Worm (Caenorhabditis elegans) whole organism, L2 larva: Measurements from ENCODE around the gene ZK938.10.

Source experiments
- C34F6.9 ChIP-seq: fragments of 150-350 bp; optimal IDR thresholded peaks from 2 replicates; lab custom pipeline; 2014; ENCODE audit warnings: missing biosample characterization, missing genetic modification characterization
- F13H6.1 ChIP-seq: sonication (generic microtip); optimal IDR thresholded peaks from 2 replicates; lab custom pipeline; 2016; ENCODE audit warnings: missing genetic modification characterization, missing compliant biosample characterization
- Y55F3AM.14 ChIP-seq: fragments of 200-800 bp; sonication (Bioruptor generic); optimal IDR thresholded peaks from 2 replicates; lab custom pipeline; 2018; ENCODE audit warnings: mild to moderate bottlenecking, missing genetic modification characterization, missing compliant biosample characterization
- ZK546.5 ChIP-seq: sonication (generic microtip); optimal IDR thresholded peaks from 2 replicates; lab custom pipeline; 2017; ENCODE audit warnings: missing biosample characterization, missing genetic modification characterization
- aly-2 ChIP-seq: fragments of 150-350 bp; optimal IDR thresholded peaks from 2 replicates; lab custom pipeline; 2014; ENCODE audit warnings: missing biosample characterization, missing genetic modification characterization
- ama-1 ChIP-seq: fragments of 150-350 bp; optimal IDR thresholded peaks from 2 replicates; lab custom pipeline; 2018; ENCODE audit warnings: inconsistent platforms
- blmp-1 ChIP-seq: sonication (generic microtip); optimal IDR thresholded peaks from 2 replicates; lab custom pipeline; 2017; ENCODE audit warnings: missing genetic modification characterization, mild to moderate bottlenecking, missing compliant biosample characterization, antibody characterized with exemption, moderate library complexity; ENCODE audit not compliant: insufficient read depth
- ceh-16 ChIP-seq: fragments of 150-350 bp; optimal IDR thresholded peaks from 2 replicates; lab custom pipeline; 2014; ENCODE audit warnings: missing biosample characterization, missing genetic modification characterization
- ceh-82 ChIP-seq: fragments of 150-350 bp; optimal IDR thresholded peaks from 2 replicates; lab custom pipeline; 2014; ENCODE audit warnings: missing biosample characterization, missing genetic modification characterization
- crh-2 ChIP-seq: sonication (generic microtip); optimal IDR thresholded peaks from 2 replicates; lab custom pipeline; 2017; ENCODE audit warnings: missing biosample characterization, missing genetic modification characterization
- dmd-4 ChIP-seq: sonication (generic microtip); optimal IDR thresholded peaks from 2 replicates; lab custom pipeline; 2017; ENCODE audit warnings: missing biosample characterization, missing genetic modification characterization
- egl-27 ChIP-seq: sonication (generic microtip); optimal IDR thresholded peaks from 3 replicates; lab custom pipeline; 2017; ENCODE audit warnings: missing biosample characterization, missing genetic modification reagents, missing genetic modification characterization
- elt-1 ChIP-seq: fragments of 150-350 bp; optimal IDR thresholded peaks from 2 replicates; lab custom pipeline; 2014; ENCODE audit warnings: missing biosample characterization, missing genetic modification characterization
- elt-3 ChIP-seq: sonication (generic microtip); optimal IDR thresholded peaks from 2 replicates; lab custom pipeline; 2017; ENCODE audit warnings: missing biosample characterization, missing genetic modification characterization
- fos-1 ChIP-seq: fragments of 150-350 bp; optimal IDR thresholded peaks from 2 replicates; lab custom pipeline; 2014; ENCODE audit warnings: missing biosample characterization, missing genetic modification characterization
- gmeb-1 ChIP-seq: fragments of 150-350 bp; optimal IDR thresholded peaks from 2 replicates; lab custom pipeline; 2014; ENCODE audit warnings: missing biosample characterization, missing genetic modification characterization
- lin-13 ChIP-seq: fragments of 150-350 bp; optimal IDR thresholded peaks from 2 replicates; lab custom pipeline; 2014; ENCODE audit warnings: missing biosample characterization, missing genetic modification reagents, missing genetic modification characterization
- lin-39 ChIP-seq: fragments of 150-350 bp; optimal IDR thresholded peaks from 2 replicates; lab custom pipeline; 2014; ENCODE audit warnings: missing biosample characterization, missing genetic modification reagents, missing genetic modification characterization
- lsy-2 ChIP-seq, 2 experiments: fragments of 150-350 bp in 1 of 2; sonication (generic microtip) in 1 of 2; optimal IDR thresholded peaks; 2 replicates each; lab custom pipeline; 2014 to 2017; ENCODE audit warnings: missing biosample characterization in 2 of 2, missing genetic modification characterization in 2 of 2
- mab-5 ChIP-seq: fragments of 150-350 bp; optimal IDR thresholded peaks from 2 replicates; lab custom pipeline; 2014; ENCODE audit warnings: missing biosample characterization, missing genetic modification characterization
- mbf-1 ChIP-seq: sonication (generic microtip); optimal IDR thresholded peaks from 2 replicates; lab custom pipeline; 2017; ENCODE audit warnings: missing biosample characterization, missing genetic modification characterization
- nhr-11 ChIP-seq: fragments of 150-350 bp; optimal IDR thresholded peaks from 2 replicates; lab custom pipeline; 2014; ENCODE audit warnings: missing biosample characterization, missing genetic modification characterization
- nhr-12 ChIP-seq: fragments of 150-350 bp; optimal IDR thresholded peaks from 2 replicates; lab custom pipeline; 2014; ENCODE audit warnings: missing biosample characterization, missing genetic modification characterization
- nhr-129 ChIP-seq: fragments of 150-350 bp; optimal IDR thresholded peaks from 2 replicates; lab custom pipeline; 2014; ENCODE audit warnings: missing biosample characterization, missing genetic modification characterization
- nhr-23 ChIP-seq: fragments of 150-350 bp; optimal IDR thresholded peaks from 2 replicates; lab custom pipeline; 2014; ENCODE audit warnings: missing biosample characterization, missing genetic modification reagents, missing genetic modification characterization
- nhr-25 ChIP-seq: fragments of 150-350 bp; sonication (generic microtip); optimal IDR thresholded peaks from 3 replicates; lab custom pipeline; 2014; ENCODE audit warnings: missing biosample characterization, missing genetic modification characterization
- nhr-6 ChIP-seq: fragments of 150-350 bp; optimal IDR thresholded peaks from 2 replicates; lab custom pipeline; 2014; ENCODE audit warnings: missing biosample characterization, missing genetic modification characterization
- nhr-77 ChIP-seq: fragments of 150-350 bp; optimal IDR thresholded peaks from 2 replicates; lab custom pipeline; 2014; ENCODE audit warnings: missing biosample characterization, missing genetic modification characterization
- sem-4 ChIP-seq: fragments of 150-350 bp; optimal IDR thresholded peaks from 2 replicates; lab custom pipeline; 2014; ENCODE audit warnings: missing biosample characterization, missing genetic modification reagents, missing genetic modification characterization
- skn-1 ChIP-seq: sonication (generic microtip); optimal IDR thresholded peaks from 2 replicates; lab custom pipeline; 2017; ENCODE audit warnings: missing biosample characterization, missing genetic modification characterization
- sma-3 ChIP-seq: sonication (generic microtip); optimal IDR thresholded peaks from 2 replicates; lab custom pipeline; 2016; ENCODE audit warnings: missing genetic modification reagents, missing genetic modification characterization, missing compliant biosample characterization
- sma-9 ChIP-seq, 2 experiments: fragments of 150-350 bp in 1 of 2; sonication (generic microtip) in 1 of 2; optimal IDR thresholded peaks; 2 replicates each; lab custom pipeline; 2014 to 2016; ENCODE audit warnings: missing genetic modification characterization in 2 of 2, mild to moderate bottlenecking in 1 of 2, missing biosample characterization in 1 of 2, missing compliant biosample characterization in 1 of 2, missing genetic modification reagents in 1 of 2, moderate library complexity in 1 of 2
- snpc-4 ChIP-seq: fragments of 150-350 bp; optimal IDR thresholded peaks from 2 replicates; lab custom pipeline; 2014; ENCODE audit warnings: missing biosample characterization, missing genetic modification characterization
- unc-39 ChIP-seq: fragments of 150-350 bp; optimal IDR thresholded peaks from 2 replicates; lab custom pipeline; 2014; ENCODE audit warnings: missing biosample characterization, missing genetic modification characterization
- unc-55 ChIP-seq: fragments of 150-350 bp; sonication (generic microtip); optimal IDR thresholded peaks from 3 replicates; lab custom pipeline; 2014; ENCODE audit warnings: missing biosample characterization, missing genetic modification reagents, missing genetic modification characterization
- unc-62 ChIP-seq: fragments of 150-350 bp; optimal IDR thresholded peaks from 2 replicates; lab custom pipeline; 2014; ENCODE audit warnings: missing biosample characterization, missing genetic modification reagents, missing genetic modification characterization
- ztf-1 ChIP-seq: fragments of 200-800 bp; sonication (Bioruptor generic); conservative IDR thresholded peaks from 2 replicates; pipeline ENCODE4 v1.3.6; 2022; ENCODE audit warnings: missing genetic modification characterization, missing compliant biosample characterization
- ztf-11 ChIP-seq: sonication (generic microtip); optimal IDR thresholded peaks from 2 replicates; lab custom pipeline; 2017; ENCODE audit warnings: missing biosample characterization, missing genetic modification characterization
- ztf-4 ChIP-seq: fragments of 150-350 bp; optimal IDR thresholded peaks from 2 replicates; lab custom pipeline; 2014; ENCODE audit warnings: missing biosample characterization, missing genetic modification characterization

The ZK938.10 gene

ce11 chrII:9891823-9892222, 41.0 kb upstream of the ZK938.10 start:
- no peak for TF ChIP-seq nhr-6 (tag; lab: Kevin White, UChicago)
- TF ChIP-seq blmp-1 (tag; lab: Kevin White, UChicago) = no peak
- no peak for TF ChIP-seq ama-1 (lab: Kevin White, UChicago)
- TF ChIP-seq ceh-16 (tag; lab: Kevin White, UChicago) = peak; percentile 83
- TF ChIP-seq unc-39 (tag; lab: Kevin White, UChicago) = no peak
- TF ChIP-seq egl-27 (tag; lab: Kevin White, UChicago) = peak; percentile 18
- TF ChIP-seq fos-1 (tag; lab: Kevin White, UChicago) = peak; percentile 70
- TF ChIP-seq elt-1 (tag; lab: Kevin White, UChicago) = peak; percentile 83
- TF ChIP-seq Y55F3AM.14 = no peak
- TF ChIP-seq nhr-23 (tag; lab: Kevin White, UChicago) = no peak
- peak; percentile 79 for TF ChIP-seq sma-9 (GFP tag; optimal IDR thresholded peaks at IDR 0.05; lab: Kevin White, UChicago)
- TF ChIP-seq sma-9 (tag; optimal IDR thresholded peaks at IDR 0.05; lab: Kevin White, UChicago) = no peak
- no peak for TF ChIP-seq C34F6.9

DNA sequence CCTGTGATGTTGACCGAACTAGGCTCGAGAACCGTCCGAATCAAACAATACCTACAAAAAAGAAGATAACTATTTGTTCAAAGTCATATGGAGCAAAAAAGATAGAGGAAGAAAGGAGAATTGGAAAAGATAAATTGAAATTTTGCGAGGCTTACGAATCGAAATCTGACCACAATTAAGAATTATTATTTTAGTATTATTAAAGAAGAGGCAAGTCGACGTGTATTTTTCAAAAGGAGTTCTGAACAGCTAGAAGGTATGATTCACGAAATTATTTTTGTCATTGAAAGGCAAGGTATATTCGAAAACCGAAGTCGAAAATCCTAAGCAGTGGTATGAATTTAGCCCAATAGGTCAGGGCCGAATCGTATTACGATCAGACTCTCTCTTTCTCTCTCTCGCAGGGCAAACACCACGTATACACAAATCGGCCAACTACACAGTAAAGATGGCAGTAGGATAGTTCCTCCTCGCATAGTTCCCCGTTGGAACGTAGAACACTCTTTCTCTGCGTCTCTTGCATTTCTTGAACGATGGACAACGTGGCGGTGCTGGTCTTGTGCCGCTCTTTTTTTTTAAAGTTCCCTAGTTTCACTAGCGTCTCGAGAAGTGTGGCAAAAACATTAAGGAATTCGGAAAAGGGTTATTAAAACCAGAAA, 40.3 kb upstream of the ZK938.10 start, which contains the start of gene vgln-1:
Gene vgln-1, minus strand, starts transcription at position 51 of the 659 bp plus-strand sequence.
- peak in 1 of 2 experiments; percentile 26 for TF ChIP-seq lsy-2 (tag; optimal IDR thresholded peaks at IDR 0.05; lab: Kevin White, UChicago)
- peak; percentile 41 for TF ChIP-seq crh-2 (tag; lab: Kevin White, UChicago)
- peak; percentile 39 for TF ChIP-seq nhr-25
- no peak for TF ChIP-seq mbf-1
- TF ChIP-seq ZK546.5 = no peak
- no peak for TF ChIP-seq lin-39 (tag; lab: Kevin White, UChicago)
- TF ChIP-seq elt-1 (tag; lab: Kevin White, UChicago) = no peak
- TF ChIP-seq ceh-16 (tag; lab: Kevin White, UChicago) = no peak
- peak; percentile 49 for TF ChIP-seq nhr-129 (tag; lab: Kevin White, UChicago)
- TF ChIP-seq ztf-11 (tag; lab: Kevin White, UChicago) = no peak
- no peak for TF ChIP-seq gmeb-1

- TF ChIP-seq nhr-25 (no peak), elt-1 (tag; lab: Kevin White, UChicago) (no peak), snpc-4 (tag; lab: Kevin White, UChicago) (no peak), nhr-77 (tag; lab: Kevin White, UChicago) (no peak), ZK546.5 (no peak), unc-62 (GFP tag; lab: Kevin White, UChicago) (no peak), C34F6.9 (no peak), ztf-11 (tag; lab: Kevin White, UChicago) (no peak), ztf-1 (GFP tag; lab: Robert Waterston, UW) (no peak), unc-55 (GFP tag; lab: Kevin White, UChicago) (no peak), skn-1 (tag; lab: Kevin White, UChicago) (no peak), nhr-129 (tag; lab: Kevin White, UChicago) (no peak), nhr-12 (no peak), dmd-4 (tag; lab: Kevin White, UChicago) (no peak), nhr-6 (tag; lab: Kevin White, UChicago) (no peak), nhr-11 (tag; lab: Kevin White, UChicago) (no peak), mab-5 (no peak), sem-4 (tag; lab: Kevin White, UChicago) (no peak), mbf-1 (no peak), ceh-16 (tag; lab: Kevin White, UChicago) (no peak)
Measured at ce11 chrII:9888549-9888948, 37.7 kb upstream of the ZK938.10 start.

- TF ChIP-seq ceh-82 (tag; lab: Kevin White, UChicago) (no peak), ztf-4 (tag; lab: Kevin White, UChicago) (no peak), crh-2 (tag; lab: Kevin White, UChicago) (no peak), F13H6.1 (no peak), lin-39 (tag; lab: Kevin White, UChicago) (no peak), unc-62 (GFP tag; lab: Kevin White, UChicago) (no peak), nhr-12 (no peak), lin-13 (no peak), sem-4 (tag; lab: Kevin White, UChicago) (no peak), aly-2 (tag; lab: Kevin White, UChicago) (no peak), unc-55 (GFP tag; lab: Kevin White, UChicago) (no peak), snpc-4 (tag; lab: Kevin White, UChicago) (no peak), sma-3 (GFP tag; lab: Kevin White, UChicago) (no peak), lsy-2 (tag; optimal IDR thresholded peaks at IDR 0.05; lab: Kevin White, UChicago) (no peak), elt-3 (tag; lab: Kevin White, UChicago) (no peak)
Measured at ce11 chrII:9886216-9886615, 35.4 kb upstream of the ZK938.10 start, which contains the start of gene algn-8. Gene algn-8, minus strand, starts transcription at chrII:9886442.
